Worm (Caenorhabditis elegans) whole organism, L4/young adult: ENCODE measurements around the gene srx-18.

Experiments
- dao-5 ChIP-seq: sonication (generic microtip); optimal IDR thresholded peaks from 2 replicates; lab custom pipeline; 2016; ENCODE audit warnings: missing genotype, missing genetic modification characterization, moderate library complexity, missing compliant biosample characterization
- him-1 ChIP-seq: sonication (generic microtip); optimal IDR thresholded peaks from 2 replicates; lab custom pipeline; 2016; ENCODE audit warnings: missing genotype, missing genetic modification reagents, missing genetic modification characterization, missing compliant biosample characterization

DNA sequence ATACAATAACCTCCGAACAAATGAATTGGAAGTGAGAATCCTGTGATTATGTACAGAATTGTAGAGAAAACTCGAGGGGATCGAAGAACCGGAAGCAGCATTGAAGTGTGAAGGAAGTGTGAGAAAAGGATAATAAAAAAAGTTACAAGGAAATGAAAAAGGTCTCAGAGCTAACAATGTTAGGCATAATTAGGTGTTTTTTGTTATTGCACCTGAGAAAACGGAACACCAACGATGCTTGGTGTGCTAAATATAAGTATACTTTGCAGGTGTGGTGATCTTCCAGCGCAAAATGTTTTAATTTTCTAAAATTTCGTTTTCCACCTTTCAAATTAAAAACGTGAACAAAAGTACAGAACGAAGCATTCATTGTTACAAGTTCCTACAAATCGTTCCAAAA, 45.4 kb upstream of the srx-18 start, which contains the start of gene srh-286:
- TF ChIP-seq him-1 (no peak), dao-5 (no peak)
